Worm (Caenorhabditis elegans) whole organism, L1 larva: ENCODE measurements around the gene Y97E10AR.8.

ENCODE experiments used
- ceh-82 ChIP-seq, 3 experiments: fragments of 150-350 bp in 1 of 3; sonication (generic microtip) in 2 of 3; optimal IDR thresholded peaks; 2 replicates each; lab custom pipeline; 2014 to 2017; ENCODE audit warnings: missing biosample characterization in 3 of 3, missing genetic modification characterization in 3 of 3
- mdl-1 ChIP-seq, 2 experiments: fragments of 150-350 bp; optimal IDR thresholded peaks; 2 replicates each; lab custom pipeline; 2014 to 2017; ENCODE audit warnings: missing biosample characterization in 2 of 2, missing genetic modification characterization in 2 of 2, inconsistent platforms in 1 of 2
- nhr-28 ChIP-seq: fragments of 150-350 bp; optimal IDR thresholded peaks from 2 replicates; lab custom pipeline; 2014; ENCODE audit warnings: missing biosample characterization, missing genetic modification characterization
- sptf-1 ChIP-seq: fragments of 150-350 bp; optimal IDR thresholded peaks from 2 replicates; lab custom pipeline; 2014; ENCODE audit warnings: missing biosample characterization, missing genetic modification characterization
- unc-62 ChIP-seq: fragments of 150-350 bp; optimal IDR thresholded peaks from 2 replicates; lab custom pipeline; 2014; ENCODE audit warnings: missing biosample characterization, missing genetic modification reagents, missing genetic modification characterization

DNA sequence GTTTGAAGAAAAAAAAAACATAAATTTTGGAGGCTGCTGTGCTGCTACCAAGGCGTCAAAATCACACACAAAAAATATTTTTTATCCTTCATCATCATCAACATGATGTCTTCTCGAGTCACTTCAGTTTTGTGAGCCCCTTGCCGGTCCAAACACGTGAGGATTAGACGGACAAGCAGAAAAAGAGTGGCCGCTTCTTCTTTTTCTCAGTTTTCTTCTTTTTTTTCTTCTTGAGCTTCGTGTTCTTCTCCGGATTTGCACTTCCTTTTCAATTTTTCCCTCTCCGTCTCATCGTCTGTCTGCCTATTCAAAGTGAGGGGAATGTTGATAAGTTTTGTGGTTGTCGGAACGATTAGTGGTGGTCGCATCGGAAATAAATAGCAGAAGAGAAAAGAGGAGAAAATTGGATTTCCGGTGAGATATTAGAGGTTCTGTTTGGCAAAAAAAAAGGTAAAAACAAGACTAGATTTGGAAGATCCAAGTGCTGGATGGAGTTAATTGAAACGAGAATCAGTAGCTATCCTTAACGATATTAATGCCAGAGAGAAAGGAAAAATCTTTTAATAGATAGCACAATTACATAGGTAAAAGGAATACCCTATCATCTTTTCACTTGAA lies 24.6 kb upstream of the Y97E10AR.8 start:
- TF ChIP-seq nhr-28 (tag; lab: Kevin White, UChicago): no peak
- no peak for TF ChIP-seq sptf-1
- TF ChIP-seq mdl-1 (tag; optimal IDR thresholded peaks at IDR 0.05; lab: Kevin White, UChicago): no peak
- no peak for TF ChIP-seq unc-62 (GFP tag; lab: Kevin White, UChicago)
- peak in 1 of 3 experiments; percentile 7 for TF ChIP-seq ceh-82 (tag; optimal IDR thresholded peaks at IDR 0.05; lab: Kevin White, UChicago)
